Worm (Caenorhabditis elegans): ENCODE results near the gene col-128.

col-128 gene

DNA sequence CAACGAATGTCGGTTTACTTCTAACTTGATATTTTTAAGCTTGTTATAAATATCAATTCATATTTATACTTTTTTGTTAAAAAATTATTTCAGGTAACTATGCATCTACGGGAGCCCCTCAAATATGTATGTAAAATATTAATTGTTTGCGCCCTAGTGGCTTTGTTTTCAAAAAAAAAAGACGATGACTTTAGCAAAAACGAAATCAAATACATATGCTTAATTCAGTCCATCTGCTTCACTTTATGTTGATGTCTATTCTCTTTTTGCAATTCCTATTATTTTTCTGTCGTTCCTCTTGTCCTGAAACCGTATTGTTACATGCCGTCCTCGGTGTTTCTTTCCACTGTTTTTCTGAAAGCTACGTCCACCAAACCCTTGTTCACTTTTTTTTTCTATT, 18.0 kb upstream of the col-128 start:
- TF ChIP-seq aly-1 (tag; optimal IDR thresholded peaks at IDR 0.05): no peak

DNA sequence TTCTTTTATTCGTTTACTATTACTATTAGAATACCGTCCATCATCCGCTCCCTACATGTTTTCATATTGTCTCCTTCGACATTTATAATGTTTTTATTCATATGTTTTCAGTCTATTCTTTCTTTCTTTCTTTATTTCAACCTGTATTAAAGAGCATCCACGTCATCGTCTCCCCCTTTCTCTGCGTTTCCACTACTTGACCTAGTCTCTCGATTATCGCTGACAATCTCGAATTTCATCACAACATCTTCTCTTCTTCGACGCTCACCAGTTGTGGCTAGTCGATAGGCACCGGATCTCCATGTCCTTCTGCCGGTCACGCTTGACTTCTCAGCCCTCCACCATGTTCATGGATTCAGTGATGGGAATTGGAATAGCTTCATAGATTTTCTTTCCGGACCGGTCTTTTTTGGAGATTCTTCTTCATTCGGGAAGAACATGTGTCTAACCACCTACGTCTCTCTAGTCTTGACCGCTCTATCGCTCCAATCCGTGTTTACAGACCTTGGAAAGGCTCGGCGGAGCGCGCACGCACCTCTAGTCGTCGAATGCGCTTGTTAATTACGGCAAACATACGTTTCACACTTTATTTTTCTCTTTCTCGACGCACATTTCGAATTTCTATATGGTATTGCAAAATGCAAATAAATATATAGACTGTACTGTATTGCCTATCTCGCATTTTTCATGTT, 16.6 kb upstream of the col-128 start:
- TF ChIP-seq hmg-4 (GFP tag; optimal IDR thresholded peaks at IDR 0.05) (no peak), ceh-36 (tag; optimal IDR thresholded peaks at IDR 0.05) (no peak), flt-1 (GFP tag; IDR thresholded peaks at IDR 0.05) (no peak)

DNA sequence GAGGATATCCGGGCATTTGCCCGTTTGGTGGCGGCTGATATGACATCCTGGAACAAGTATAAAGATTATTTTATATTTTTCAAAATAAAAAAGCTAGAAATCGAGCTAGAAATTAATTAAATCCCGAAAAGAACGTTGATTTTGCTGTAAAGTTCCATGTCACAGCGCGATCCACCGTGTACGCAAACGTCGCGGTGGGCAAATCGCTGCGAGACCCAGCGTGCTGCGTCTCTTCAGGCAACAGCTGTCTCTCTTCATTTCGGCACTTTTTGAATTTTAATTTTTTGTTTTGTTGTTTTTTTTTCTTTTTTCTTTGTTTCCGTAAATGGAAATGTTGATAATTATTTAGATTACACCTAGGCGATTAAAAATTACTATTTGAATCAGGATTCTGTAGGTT, 14.4 kb upstream of the col-128 start, which contains the start of gene sec-24.1:
TSS of gene sec-24.1 (minus strand) at position 49 of the 400 bp plus-strand sequence.
- TF ChIP-seq pes-1 (GFP tag; IDR thresholded peaks at IDR 0.05): 0 out of 2 replicates have a peak, but pooled peaks have one; percentile 44
- peak; percentile 47 for TF ChIP-seq F13C5.2 (tag; optimal IDR thresholded peaks at IDR 0.05)
- no peak for TF ChIP-seq tbx-37 (GFP tag; conservative IDR thresholded peaks at IDR 0.05)
- no peak for TF ChIP-seq aly-1 (tag; optimal IDR thresholded peaks at IDR 0.05)
- TF ChIP-seq tra-4 (tag; optimal IDR thresholded peaks at IDR 0.05): no peak
- no peak for TF ChIP-seq ama-1 (optimal IDR thresholded peaks at IDR 0.05)
- no peak for TF ChIP-seq hmbx-1 (tag; optimal IDR thresholded peaks at IDR 0.05)
- TF ChIP-seq hmg-4 (GFP tag; optimal IDR thresholded peaks at IDR 0.05): no peak
- TF ChIP-seq ets-7 (tag; optimal IDR thresholded peaks at IDR 0.05): no peak

DNA sequence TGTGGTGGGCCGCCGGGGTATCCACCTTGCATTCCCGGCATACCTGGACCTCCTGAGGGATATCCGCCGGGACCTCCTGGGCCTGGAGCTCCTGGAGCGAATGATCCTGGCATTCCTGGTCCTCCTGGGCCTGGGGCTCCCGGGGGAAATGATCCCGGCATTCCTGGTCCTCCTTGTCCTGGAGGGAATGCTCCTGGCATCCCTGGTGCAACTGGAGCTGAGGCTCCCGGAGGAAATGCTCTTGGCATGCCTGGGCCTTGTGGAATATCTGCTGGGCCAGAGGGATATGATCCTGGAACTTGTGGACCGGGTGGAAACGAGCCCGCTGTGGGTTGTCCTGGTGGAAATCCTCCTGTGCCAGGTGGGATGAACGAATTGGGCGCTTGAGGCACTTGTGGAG, 13.3 kb upstream of the col-128 start:
- TF ChIP-seq F13C5.2 (tag; optimal IDR thresholded peaks at IDR 0.05) (no peak), aly-1 (tag; optimal IDR thresholded peaks at IDR 0.05) (peak; percentile 33), ceh-13 (GFP tag; optimal IDR thresholded peaks at IDR 0.05) (no peak)

DNA sequence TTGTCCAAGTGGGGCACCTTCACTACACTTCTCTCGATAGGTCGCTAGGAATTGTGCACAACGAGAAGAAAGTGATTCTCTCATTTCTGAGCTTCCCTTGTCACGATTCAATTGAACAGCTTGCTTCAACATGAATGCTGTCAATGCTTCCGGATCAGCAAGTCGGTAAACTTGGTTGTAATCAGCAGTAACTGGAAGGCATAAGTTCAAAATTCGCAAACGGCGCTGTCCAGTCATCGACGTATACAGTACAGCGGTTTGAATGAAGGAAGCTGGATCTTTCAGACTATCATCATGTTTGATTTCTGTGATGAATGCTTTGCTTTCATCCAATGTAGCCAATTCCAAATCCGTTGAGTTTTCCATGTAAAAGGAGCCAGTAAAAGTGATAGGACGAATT, 11.3 kb upstream of the col-128 start:
- TF ChIP-seq ets-7 (tag; optimal IDR thresholded peaks at IDR 0.05): no peak
- TF ChIP-seq hmbx-1 (tag; optimal IDR thresholded peaks at IDR 0.05): no peak
- TF ChIP-seq tra-4 (tag; optimal IDR thresholded peaks at IDR 0.05): no peak
- no peak for TF ChIP-seq scrt-1 (GFP tag; IDR thresholded peaks at IDR 0.05)
- no peak for TF ChIP-seq flt-1 (GFP tag; IDR thresholded peaks at IDR 0.05)
- TF ChIP-seq ceh-36 (tag; optimal IDR thresholded peaks at IDR 0.05): no peak
- TF ChIP-seq pes-1 (GFP tag; IDR thresholded peaks at IDR 0.05): no peak
- no peak for TF ChIP-seq hnd-1 (tag; optimal IDR thresholded peaks at IDR 0.05)
- TF ChIP-seq B0310.2 (tag; optimal IDR thresholded peaks at IDR 0.05): no peak
- no peak for TF ChIP-seq sea-1 (GFP tag; conservative IDR thresholded peaks at IDR 0.05)
- TF ChIP-seq F13C5.2 (tag; optimal IDR thresholded peaks at IDR 0.05): no peak
- TF ChIP-seq hmg-4 (GFP tag; optimal IDR thresholded peaks at IDR 0.05): no peak
- TF ChIP-seq tbx-11 (GFP tag; IDR thresholded peaks at IDR 0.05): no peak

DNA sequence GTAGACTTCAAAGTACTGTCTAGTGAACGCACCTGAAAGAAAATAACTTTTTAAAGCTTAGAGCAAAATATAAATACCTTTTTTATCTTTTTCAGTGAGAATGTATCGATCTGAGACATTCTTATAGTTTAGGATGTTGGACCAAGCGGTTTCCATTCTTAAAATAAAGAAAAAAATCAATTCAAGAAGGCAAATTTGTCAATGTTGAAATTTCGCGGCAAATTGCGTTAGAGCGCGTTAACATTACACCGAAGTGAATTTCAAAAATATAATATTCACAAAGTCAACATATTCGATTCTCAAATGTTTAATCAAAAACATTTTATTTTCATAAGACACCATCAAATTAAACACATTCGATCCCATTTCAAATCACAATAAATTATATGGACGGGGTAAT, 9.9 kb upstream of the col-128 start, which contains the start of gene F12F6.7:
TSS of gene F12F6.7 (minus strand) at position 157 of the 400 bp plus-strand sequence.
- no peak for TF ChIP-seq ets-7 (tag; optimal IDR thresholded peaks at IDR 0.05)
- no peak for TF ChIP-seq hmg-4 (GFP tag; optimal IDR thresholded peaks at IDR 0.05)
- TF ChIP-seq tbx-11 (GFP tag; IDR thresholded peaks at IDR 0.05): no peak
- no peak for TF ChIP-seq hnd-1 (tag; optimal IDR thresholded peaks at IDR 0.05)
- no peak for TF ChIP-seq tra-4 (tag; optimal IDR thresholded peaks at IDR 0.05)

DNA sequence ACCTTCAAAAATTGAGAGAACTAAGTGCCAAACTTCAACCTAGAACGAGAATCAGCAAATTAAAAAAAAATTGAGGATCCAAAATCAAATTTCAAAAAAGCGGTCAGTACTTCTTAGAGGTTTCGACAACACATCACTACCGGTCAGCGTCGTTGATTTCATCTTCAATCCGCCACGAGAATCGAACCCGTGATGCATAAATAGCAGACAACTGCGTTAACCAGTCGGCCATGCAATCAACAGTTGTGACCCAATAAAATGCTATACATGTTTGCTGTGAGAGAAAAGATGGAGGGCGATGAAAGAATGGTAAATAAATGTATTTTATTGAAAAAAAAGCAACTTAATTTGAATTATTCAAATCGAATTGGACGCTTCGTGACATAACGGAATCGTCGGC, 2.1 kb downstream of the col-128 start:
- TF ChIP-seq hmbx-1 (tag; optimal IDR thresholded peaks at IDR 0.05): peak; percentile 55
- TF ChIP-seq flt-1 (GFP tag; IDR thresholded peaks at IDR 0.05): peak; percentile 86
- peak; percentile 91 for TF ChIP-seq pes-1 (GFP tag; IDR thresholded peaks at IDR 0.05)
- peak; percentile 91 for TF ChIP-seq aly-1 (tag; optimal IDR thresholded peaks at IDR 0.05)
- TF ChIP-seq scrt-1 (GFP tag; IDR thresholded peaks at IDR 0.05): peak; percentile 94
- peak; percentile 79 for TF ChIP-seq hnd-1 (tag; optimal IDR thresholded peaks at IDR 0.05)
- no peak for TF ChIP-seq ceh-36 (tag; optimal IDR thresholded peaks at IDR 0.05)
- TF ChIP-seq ets-7 (tag; optimal IDR thresholded peaks at IDR 0.05): peak; percentile 65
- peak; percentile 63 for TF ChIP-seq tra-4 (tag; optimal IDR thresholded peaks at IDR 0.05)
- peak; percentile 87 for TF ChIP-seq B0310.2 (tag; optimal IDR thresholded peaks at IDR 0.05)
- TF ChIP-seq ama-1 (optimal IDR thresholded peaks at IDR 0.05): no peak
- TF ChIP-seq ceh-13 (GFP tag; optimal IDR thresholded peaks at IDR 0.05): peak; percentile 89
- peak; percentile 80 for TF ChIP-seq tbx-37 (GFP tag; conservative IDR thresholded peaks at IDR 0.05)
- peak; percentile 86 for TF ChIP-seq sea-1 (GFP tag; conservative IDR thresholded peaks at IDR 0.05)
- peak; percentile 87 for TF ChIP-seq tbx-11 (GFP tag; IDR thresholded peaks at IDR 0.05)
- peak; percentile 92 for TF ChIP-seq hmg-4 (GFP tag; optimal IDR thresholded peaks at IDR 0.05)
- TF ChIP-seq F13C5.2 (tag; optimal IDR thresholded peaks at IDR 0.05): peak; percentile 89

DNA sequence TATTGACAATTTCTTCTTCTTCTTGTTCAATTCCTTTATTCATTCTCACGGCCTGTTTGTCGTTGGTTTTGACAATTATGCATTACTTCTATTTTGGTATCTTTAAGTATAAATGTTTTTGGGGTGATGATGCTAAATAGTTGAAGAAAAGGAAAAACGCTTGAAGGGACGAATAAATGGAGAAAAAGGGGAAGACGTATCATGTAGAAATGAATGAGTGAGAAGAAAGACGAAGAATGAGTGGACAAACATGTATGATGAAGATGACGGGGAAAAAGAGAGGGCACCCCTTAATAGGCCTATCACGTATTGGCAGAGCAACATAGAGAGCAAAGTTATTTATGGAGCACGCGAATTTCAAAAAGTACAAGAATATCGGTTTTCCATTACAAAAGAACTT, 3.1 kb downstream of the col-128 start, which contains the start of gene M04B2.7:
TSS of gene M04B2.7 (minus strand) at position 101 of the 400 bp plus-strand sequence.
- no peak for TF ChIP-seq hnd-1 (tag; optimal IDR thresholded peaks at IDR 0.05)
- no peak for TF ChIP-seq tra-4 (tag; optimal IDR thresholded peaks at IDR 0.05)
- TF ChIP-seq flt-1 (GFP tag; IDR thresholded peaks at IDR 0.05): no peak
- no peak for TF ChIP-seq hmg-4 (GFP tag; optimal IDR thresholded peaks at IDR 0.05)
- TF ChIP-seq sea-1 (GFP tag; conservative IDR thresholded peaks at IDR 0.05): no peak
- no peak for TF ChIP-seq ceh-36 (tag; optimal IDR thresholded peaks at IDR 0.05)
- TF ChIP-seq B0310.2 (tag; optimal IDR thresholded peaks at IDR 0.05): no peak
- no peak for TF ChIP-seq pes-1 (GFP tag; IDR thresholded peaks at IDR 0.05)
- TF ChIP-seq ceh-13 (GFP tag; optimal IDR thresholded peaks at IDR 0.05): no peak
- TF ChIP-seq scrt-1 (GFP tag; IDR thresholded peaks at IDR 0.05): no peak
- TF ChIP-seq ets-7 (tag; optimal IDR thresholded peaks at IDR 0.05): no peak

All from whole organism, early embryonic.